Fruit fly (Drosophila melanogaster) whole organism, embryonic: Measurements from ENCODE around the gene GstD4.

Source experiments
- Abd-B ChIP-seq: fragments of 200-800 bp; sonication (Bioruptor generic); optimal IDR thresholded peaks from 2 replicates; lab custom pipeline; 2018; ENCODE audit warnings: missing biosample characterization, mild to moderate bottlenecking, missing genetic modification characterization, moderate library complexity
- Atf-2 ChIP-seq: fragments of 200-800 bp; sonication (Bioruptor generic); optimal IDR thresholded peaks from 2 replicates; lab custom pipeline; 2016; ENCODE audit warnings: missing biosample characterization, missing genetic modification characterization
- B-H2 ChIP-seq: fragments of 200-800 bp; sonication (Bioruptor generic); optimal IDR thresholded peaks from 2 replicates; lab custom pipeline; 2018; ENCODE audit warnings: missing biosample characterization, mild to moderate bottlenecking, missing genetic modification characterization
- BEAF-32 ChIP-seq: fragments of 200-800 bp; sonication (Bioruptor generic); optimal IDR thresholded peaks from 3 replicates; lab custom pipeline; 2017; ENCODE audit warnings: missing biosample characterization, missing genetic modification characterization, mild to moderate bottlenecking, moderate library complexity, missing genetic modification reagents
- CG10147 ChIP-seq: fragments of 200-800 bp; sonication (Bioruptor generic); optimal IDR thresholded peaks from 2 replicates; lab custom pipeline; 2019; ENCODE audit warnings: missing biosample characterization, mild to moderate bottlenecking, missing genetic modification characterization, moderate library complexity
- CG11085 ChIP-seq: fragments of 200-800 bp; sonication (Bioruptor generic); IDR thresholded peaks from 2 replicates; pipeline ENCODE4 v1.3.6; 2022; ENCODE audit warnings: missing biosample characterization, missing genetic modification characterization
- CG11696 ChIP-seq: fragments of 200-800 bp; sonication (Bioruptor generic); IDR thresholded peaks from 2 replicates; pipeline ENCODE4 v1.3.6; 2022; ENCODE audit warnings: missing biosample characterization, missing genetic modification characterization
- CG12236 ChIP-seq: fragments of 200-800 bp; sonication (Bioruptor generic); optimal IDR thresholded peaks from 2 replicates; lab custom pipeline; 2016; ENCODE audit warnings: missing biosample characterization, missing genetic modification characterization
- CG13424 ChIP-seq: fragments of 200-800 bp; sonication (Bioruptor generic); optimal IDR thresholded peaks from 2 replicates; lab custom pipeline; 2019; ENCODE audit warnings: missing biosample characterization, mild to moderate bottlenecking, missing genetic modification characterization, moderate library complexity
- CG14860 ChIP-seq: fragments of 200-800 bp; sonication (Bioruptor generic); IDR thresholded peaks from 3 replicates; pipeline ENCODE4 v1.3.6; 2022; ENCODE audit warnings: missing biosample characterization, missing genetic modification characterization; ENCODE audit not compliant: partially characterized antibody
- CG1529 ChIP-seq: fragments of 200-800 bp; sonication (Bioruptor generic); optimal IDR thresholded peaks from 3 replicates; lab custom pipeline; 2018; ENCODE audit warnings: missing biosample characterization, missing genetic modification characterization
- CG15696 ChIP-seq: fragments of 200-800 bp; sonication (Bioruptor generic); optimal IDR thresholded peaks from 2 replicates; lab custom pipeline; 2019; ENCODE audit warnings: missing biosample characterization, mild to moderate bottlenecking, missing genetic modification characterization, moderate library complexity
- CG1832 ChIP-seq: fragments of 200-800 bp; sonication (Bioruptor generic); optimal IDR thresholded peaks from 2 replicates; lab custom pipeline; 2017; ENCODE audit warnings: missing biosample characterization, mild to moderate bottlenecking, missing genetic modification characterization, inconsistent platforms
- CG2120 ChIP-seq: fragments of 200-800 bp; sonication (Bioruptor generic); optimal IDR thresholded peaks from 3 replicates; lab custom pipeline; 2016; ENCODE audit warnings: missing biosample characterization, missing genetic modification characterization
- CG31441 ChIP-seq: fragments of 200-800 bp; sonication (Bioruptor generic); IDR thresholded peaks from 2 replicates; pipeline ENCODE4 v1.3.6; 2022; ENCODE audit warnings: missing biosample characterization, missing genetic modification characterization
- CG33213 ChIP-seq: fragments of 200-800 bp; sonication (Bioruptor generic); optimal IDR thresholded peaks from 3 replicates; lab custom pipeline; 2016; ENCODE audit warnings: missing biosample characterization, missing genetic modification characterization
- CG3726 ChIP-seq: fragments of 200-800 bp; sonication (Bioruptor generic); IDR thresholded peaks from 3 replicates; pipeline ENCODE4, ENCODE4 v1.3.6; 2022; ENCODE audit warnings: missing biosample characterization, missing genetic modification characterization
- CG6791 ChIP-seq: fragments of 200-800 bp; sonication (Bioruptor generic); IDR thresholded peaks from 3 replicates; pipeline ENCODE4 v1.3.6; 2022; ENCODE audit warnings: missing biosample characterization, missing genetic modification characterization; ENCODE audit not compliant: partially characterized antibody
- CG7271 ChIP-seq: fragments of 200-800 bp; sonication (Bioruptor generic); optimal IDR thresholded peaks from 2 replicates; lab custom pipeline; 2018; ENCODE audit warnings: missing biosample characterization, mild to moderate bottlenecking, missing genetic modification characterization, moderate library complexity
- CG7786 ChIP-seq: fragments of 200-800 bp; sonication (Bioruptor generic); optimal IDR thresholded peaks from 2 replicates; lab custom pipeline; 2016; ENCODE audit warnings: missing biosample characterization, missing genetic modification characterization
- CG8089 ChIP-seq: fragments of 200-800 bp; sonication (Bioruptor generic); optimal IDR thresholded peaks from 3 replicates; lab custom pipeline; 2016; ENCODE audit warnings: missing biosample characterization, missing genetic modification characterization
- CG8478 ChIP-seq: fragments of >200 bp; optimal IDR thresholded peaks from 2 replicates; lab custom pipeline; 2018
- Dad ChIP-seq: fragments of 200-800 bp; sonication (Bioruptor generic); optimal IDR thresholded peaks from 3 replicates; lab custom pipeline; 2016; ENCODE audit warnings: missing biosample characterization, missing genetic modification characterization
- Dfd ChIP-seq, 2 experiments: fragments of >200 bp; optimal IDR thresholded peaks; 2 replicates each; lab custom pipeline; 2017; ENCODE audit warnings: missing biosample characterization in 2 of 2, missing genetic modification characterization in 2 of 2
- Dip2 ChIP-seq: fragments of 200-800 bp; sonication (Bioruptor generic); IDR thresholded peaks from 2 replicates; pipeline ENCODE4 v1.3.6; 2022; ENCODE audit warnings: missing biosample characterization, missing genetic modification characterization
- Dref ChIP-seq: fragments of 200-800 bp; sonication (Bioruptor generic); IDR thresholded peaks from 2 replicates; pipeline ENCODE4 v1.3.6; 2022; ENCODE audit warnings: missing biosample characterization, missing genetic modification characterization
- Eip74EF ChIP-seq, 2 experiments: fragments of 200-800 bp in 1 of 2; fragments of >200 bp in 1 of 2; sonication (Bioruptor generic) in 1 of 2; optimal IDR thresholded peaks; 2 replicates each; lab custom pipeline; 2017 to 2019; ENCODE audit warnings: missing biosample characterization in 2 of 2, missing genetic modification characterization in 2 of 2, mild to moderate bottlenecking in 1 of 2, moderate library complexity in 1 of 2
- Hr3 ChIP-seq: fragments of 200-800 bp; sonication (Bioruptor generic); optimal IDR thresholded peaks from 3 replicates; lab custom pipeline; 2016; ENCODE audit warnings: missing biosample characterization, missing genetic modification characterization
- Hr78 ChIP-seq, 2 experiments: fragments of 200-800 bp in 1 of 2; fragments of >200 bp in 1 of 2; sonication (Bioruptor generic) in 1 of 2; optimal IDR thresholded peaks; 2 replicates each; lab custom pipeline; 2017 to 2019; ENCODE audit warnings: missing biosample characterization in 2 of 2, missing genetic modification characterization in 2 of 2, mild to moderate bottlenecking in 1 of 2, moderate library complexity in 1 of 2
- Lhr ChIP-seq: fragments of 200-800 bp; sonication (Bioruptor generic); optimal IDR thresholded peaks from 3 replicates; lab custom pipeline; 2017; ENCODE audit warnings: mild to moderate bottlenecking, missing biosample characterization, missing genetic modification reagents, missing genetic modification characterization
- Med ChIP-seq: fragments of 200-800 bp; sonication (Bioruptor generic); peaks from one replicate; lab custom pipeline; 2016; ENCODE audit warnings: missing biosample characterization, missing genetic modification characterization, mild to moderate bottlenecking, inconsistent platforms, moderate library complexity
- Meics ChIP-seq: fragments of 200-800 bp; sonication (Bioruptor generic); optimal IDR thresholded peaks from 2 replicates; lab custom pipeline; 2017; ENCODE audit warnings: missing biosample characterization, mild to moderate bottlenecking, missing genetic modification characterization
- NC2β ChIP-seq: fragments of 200-800 bp; sonication (Bioruptor generic); optimal IDR thresholded peaks from 2 replicates; lab custom pipeline; 2016; ENCODE audit warnings: missing biosample characterization, missing genetic modification characterization
- Nf-YC ChIP-seq: fragments of 200-800 bp; optimal IDR thresholded peaks from 3 replicates; lab custom pipeline; 2019; ENCODE audit warnings: missing biosample characterization, mild to moderate bottlenecking, missing genetic modification characterization, moderate library complexity
- Sry-δ ChIP-seq: fragments of 200-800 bp; sonication (Bioruptor generic); optimal IDR thresholded peaks from 2 replicates; lab custom pipeline; 2016; ENCODE audit warnings: missing biosample characterization, missing genetic modification characterization
- Ssrp ChIP-seq: fragments of 200-800 bp; sonication (Bioruptor generic); optimal IDR thresholded peaks from 2 replicates; lab custom pipeline; 2018; ENCODE audit warnings: missing biosample characterization, mild to moderate bottlenecking, missing genetic modification characterization, moderate library complexity
- cas ChIP-seq: fragments of 200-800 bp; sonication (Bioruptor generic); IDR thresholded peaks from 2 replicates; pipeline ENCODE4 v1.3.6; 2022; ENCODE audit warnings: missing biosample characterization, missing genetic modification characterization
- crc ChIP-seq: fragments of 200-800 bp; sonication (Bioruptor generic); optimal IDR thresholded peaks from 2 replicates; lab custom pipeline; 2016; ENCODE audit warnings: missing biosample characterization, missing genetic modification characterization
- crp ChIP-seq, 2 experiments: fragments of 200-800 bp; sonication (Bioruptor generic); optimal IDR thresholded peaks; 2 replicates in 1 of 2; 3 replicates in 1 of 2; lab custom pipeline; 2017; ENCODE audit warnings: missing biosample characterization in 2 of 2, missing genetic modification characterization in 2 of 2, mild to moderate bottlenecking in 1 of 2, moderate library complexity in 1 of 2
- dimm ChIP-seq: fragments of 200-800 bp; sonication (Bioruptor generic); IDR thresholded peaks from 2 replicates; pipeline ENCODE4 v1.3.6; 2022; ENCODE audit warnings: missing biosample characterization, missing genetic modification characterization
- dm ChIP-seq: fragments of 200-800 bp; sonication (Bioruptor generic); optimal IDR thresholded peaks from 3 replicates; lab custom pipeline; 2016; ENCODE audit warnings: missing biosample characterization, missing genetic modification characterization
- gfzf ChIP-seq: fragments of 200-800 bp; sonication (Bioruptor generic); optimal IDR thresholded peaks from 2 replicates; lab custom pipeline; 2016; ENCODE audit warnings: missing biosample characterization, mild to moderate bottlenecking, missing genetic modification characterization, moderate library complexity
- hbn ChIP-seq: fragments of 200-800 bp; sonication (Bioruptor generic); IDR thresholded peaks from 2 replicates; pipeline ENCODE4 v1.3.6; 2022; ENCODE audit warnings: missing biosample characterization, missing genetic modification characterization; ENCODE audit not compliant: partially characterized antibody
- jigr1 ChIP-seq: fragments of 200-800 bp; sonication (Bioruptor generic); IDR thresholded peaks from 3 replicates; pipeline ENCODE4 v1.3.6; 2022; ENCODE audit warnings: missing biosample characterization, missing genetic modification characterization
- klu ChIP-seq: fragments of 200-800 bp; sonication (Bioruptor generic); IDR thresholded peaks from 2 replicates; pipeline ENCODE4 v1.3.6; 2022; ENCODE audit warnings: missing biosample characterization, missing genetic modification characterization
- lilli ChIP-seq: fragments of 200-800 bp; sonication (Bioruptor generic); optimal IDR thresholded peaks from 3 replicates; lab custom pipeline; 2016; ENCODE audit warnings: missing biosample characterization, missing genetic modification characterization
- seq ChIP-seq: fragments of 200-800 bp; sonication (Bioruptor generic); IDR thresholded peaks from 2 replicates; pipeline ENCODE4 v1.3.6; 2022; ENCODE audit warnings: missing biosample characterization, missing genetic modification characterization
- tin ChIP-seq: fragments of 200-800 bp; sonication (Bioruptor generic); optimal IDR thresholded peaks from 3 replicates; lab custom pipeline; 2016; ENCODE audit warnings: missing biosample characterization, missing genetic modification characterization
- unc-4 ChIP-seq: fragments of 200-800 bp; sonication (Bioruptor generic); IDR thresholded peaks from 2 replicates; pipeline ENCODE4 v1.3.6; 2022; ENCODE audit warnings: missing biosample characterization, missing genetic modification characterization; ENCODE audit not compliant: partially characterized antibody
- unpg ChIP-seq: fragments of 200-800 bp; sonication (Bioruptor generic); optimal IDR thresholded peaks from 3 replicates; lab custom pipeline; 2018; ENCODE audit warnings: missing biosample characterization, mild to moderate bottlenecking, missing genetic modification characterization, moderate library complexity
- zen ChIP-seq: fragments of 200-800 bp; sonication (Bioruptor generic); optimal IDR thresholded peaks from 3 replicates; lab custom pipeline; 2018; ENCODE audit warnings: missing biosample characterization, mild to moderate bottlenecking, missing genetic modification characterization, moderate library complexity

GstD4 gene

DNA sequence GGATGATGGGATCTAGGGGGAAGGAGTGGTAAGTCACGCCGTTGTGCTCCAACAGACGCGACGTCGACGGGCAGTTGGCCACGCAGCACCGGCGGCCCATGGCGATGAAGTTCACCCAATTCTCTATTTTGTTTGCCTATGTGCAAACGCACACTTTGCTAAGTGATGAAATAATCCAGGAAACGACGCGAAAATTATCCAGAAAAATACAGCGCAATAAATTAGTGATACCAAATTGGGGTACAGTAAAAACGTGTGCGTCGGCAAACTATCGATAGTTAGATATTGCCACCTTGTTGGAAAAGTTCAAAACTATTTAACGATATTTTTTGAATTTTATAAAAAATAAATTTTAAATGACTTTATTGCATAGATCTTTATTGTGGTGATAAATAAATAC is 17.9 kb upstream of the GstD4 start, which contains the start of gene MBD-R2 (continued):
- TF ChIP-seq crc (GFP tag; lab: Kevin White, UChicago) (no peak), NC2β (no peak), CG33213 (GFP tag; lab: Kevin White, UChicago) (no peak), lilli (GFP tag; lab: Kevin White, UChicago) (no peak), zen (no peak), Sry-δ (GFP tag; lab: Kevin White, UChicago) (peak; percentile 62), klu (GFP tag; lab: Robert Waterston, UW) (no peak), CG15696 (tag; lab: Kevin White, UChicago) (no peak), B-H2 (no peak), dimm (GFP tag; lab: Robert Waterston, UW) (no peak), Dfd (GFP tag; optimal IDR thresholded peaks at IDR 0.05; lab: Kevin White, UChicago) (no peak), Dip2 (GFP tag; lab: Robert Waterston, UW) (no peak), Hr78 (GFP tag; optimal IDR thresholded peaks at IDR 0.05; lab: Kevin White, UChicago) (no peak), Med (GFP tag; lab: Kevin White, UChicago) (peak; percentile 35), tin (GFP tag; lab: Kevin White, UChicago) (no peak), Eip74EF (GFP tag; optimal IDR thresholded peaks at IDR 0.05; lab: Kevin White, UChicago) (no peak), Lhr (GFP tag; lab: Kevin White, UChicago) (peak; percentile 54), CG1529 (GFP tag; lab: Kevin White, UChicago) (no peak), jigr1 (no peak), dm (GFP tag; lab: Kevin White, UChicago) (no peak), unpg (GFP tag; lab: Kevin White, UChicago) (no peak), CG13424 (peak; percentile 16), CG1832 (GFP tag; lab: Kevin White, UChicago) (no peak), unc-4 (GFP tag; lab: Robert Waterston, UW) (peak; percentile 80), crp (GFP tag; optimal IDR thresholded peaks at IDR 0.05; lab: Kevin White, UChicago) (no peak), Dref (GFP tag; lab: Robert Waterston, UW) (peak; percentile 67), CG12236 (GFP tag; lab: Kevin White, UChicago) (no peak), CG8089 (GFP tag; lab: Kevin White, UChicago) (no peak), Ssrp (no peak), CG11085 (GFP tag; lab: Robert Waterston, UW) (no peak), CG31441 (GFP tag; lab: Robert Waterston, UW) (peak; percentile 25; the same call in 1 of the 2 replicates), CG7271 (tag; lab: Kevin White, UChicago) (no peak), Meics (GFP tag; lab: Kevin White, UChicago) (no peak), CG8478 (no peak), Hr3 (no peak), Abd-B (GFP tag; lab: Kevin White, UChicago) (no peak), BEAF-32 (GFP tag; lab: Kevin White, UChicago) (peak; percentile 82), Atf-2 (GFP tag; lab: Kevin White, UChicago) (no peak), CG2120 (no peak), Dad (GFP tag; lab: Kevin White, UChicago) (no peak), Nf-YC (peak; percentile 24), CG3726 (GFP tag; lab: Robert Waterston, UW) (no peak), CG14860 (GFP tag; lab: Robert Waterston, UW) (0 out of 3 replicates have a peak, but pooled peaks have one; percentile 37), CG10147 (no peak), seq (GFP tag; lab: Robert Waterston, UW) (no peak), CG6791 (GFP tag; lab: Robert Waterston, UW) (0 out of 3 replicates have a peak, but pooled peaks have one; percentile 34), CG7786 (no peak), cas (GFP tag; lab: Robert Waterston, UW) (no peak), hbn (GFP tag; lab: Robert Waterston, UW) (peak; percentile 71), CG11696 (GFP tag; lab: Robert Waterston, UW) (no peak), gfzf (GFP tag; lab: Kevin White, UChicago) (peak; percentile 74)
